Fruit fly (Drosophila melanogaster): ENCODE results near the gene CG14811.

- TF ChIP-seq tai (GFP tag; optimal IDR thresholded peaks at IDR 0.05) (no peak), h (GFP tag; optimal IDR thresholded peaks at IDR 0.05) (no peak), usp (GFP tag; optimal IDR thresholded peaks at IDR 0.05) (no peak), br (GFP tag; optimal IDR thresholded peaks at IDR 0.05) (no peak), brk (GFP tag; optimal IDR thresholded peaks at IDR 0.05) (no peak), jim (GFP tag; optimal IDR thresholded peaks at IDR 0.05) (no peak), Dfd (GFP tag; optimal IDR thresholded peaks at IDR 0.05) (no peak), Mio (GFP tag; optimal IDR thresholded peaks at IDR 0.05) (no peak), woc (GFP tag; optimal IDR thresholded peaks at IDR 0.05) (no peak), Dif (GFP tag; optimal IDR thresholded peaks at IDR 0.05; ENCODE audit: partially characterized antibody) (no peak), CG9705 (GFP tag; optimal IDR thresholded peaks at IDR 0.05) (no peak), GATAd (GFP tag; optimal IDR thresholded peaks at IDR 0.05) (no peak), CG32264 (GFP tag; optimal IDR thresholded peaks at IDR 0.05) (no peak)
Observed at dm6 chrX:1772626-1773025, 49.6 kb downstream of the CG14811 start.

Measured in whole organism, wandering third instar larva.